Worm (Caenorhabditis elegans) whole organism, young adult: ENCODE data around the gene dct-8.

ENCODE experiments used
- ets-4 ChIP-seq: fragments of 200-800 bp; sonication (Bioruptor generic); optimal IDR thresholded peaks from 2 replicates; lab custom pipeline; 2018; ENCODE audit warnings: mild to moderate bottlenecking, missing genetic modification characterization, missing compliant biosample characterization
- gei-17 ChIP-seq: fragments of 200-800 bp; sonication (Bioruptor generic); optimal IDR thresholded peaks from 2 replicates; lab custom pipeline; 2018; ENCODE audit warnings: mild to moderate bottlenecking, missing genetic modification characterization, missing compliant biosample characterization
- hmg-20 ChIP-seq: fragments of 200-800 bp; sonication (Bioruptor generic); IDR thresholded peaks from 2 replicates; pipeline ENCODE4 v1.3.6; 2022; ENCODE audit warnings: missing genetic modification reagents, missing genetic modification characterization, missing compliant biosample characterization
- lir-1 ChIP-seq: fragments of 200-800 bp; sonication (Bioruptor generic); conservative IDR thresholded peaks from 2 replicates; pipeline ENCODE4 v1.3.6; 2022; ENCODE audit warnings: missing genetic modification reagents, missing genetic modification characterization, missing compliant biosample characterization
- lsy-27 ChIP-seq: sonication (generic microtip); optimal IDR thresholded peaks from 2 replicates; lab custom pipeline; 2017; ENCODE audit warnings: missing genetic modification characterization, mild to moderate bottlenecking, missing compliant biosample characterization, antibody characterized with exemption, missing genotype, borderline replicate concordance; ENCODE audit not compliant: insufficient read depth
- pha-4 ChIP-seq: fragments of 150-350 bp; sonication (generic microtip); optimal IDR thresholded peaks from 2 replicates; lab custom pipeline; 2014; ENCODE audit warnings: missing biosample characterization, missing genetic modification reagents, missing genetic modification characterization
- unc-130 ChIP-seq: sonication (generic microtip); optimal IDR thresholded peaks from 2 replicates; lab custom pipeline; 2016; ENCODE audit warnings: missing genetic modification reagents, missing genetic modification characterization, missing compliant biosample characterization

DNA sequence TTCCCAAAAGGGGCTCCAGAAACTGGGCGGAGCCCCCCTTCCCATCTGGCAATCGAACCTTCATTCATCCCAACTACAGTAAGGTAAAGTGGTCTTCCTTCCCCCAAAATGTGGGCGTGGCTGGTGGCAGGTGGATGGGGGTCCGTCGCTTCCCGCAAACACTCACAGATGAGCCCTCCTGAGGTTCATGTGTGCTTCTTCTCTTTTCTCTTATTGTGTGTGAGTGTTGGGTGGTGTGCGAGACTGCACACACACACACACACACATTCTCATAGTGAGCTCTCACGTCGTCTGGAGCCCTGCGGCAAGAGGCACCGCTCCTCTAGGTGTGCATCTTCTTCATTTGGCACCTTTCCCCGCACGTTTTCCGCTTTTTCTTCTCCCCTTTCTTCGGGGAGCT is 40.3 kb upstream of the dct-8 start:
- TF ChIP-seq lir-1 (GFP tag; lab: Robert Waterston, UW): no peak
- no peak for TF ChIP-seq ets-4
- TF ChIP-seq hmg-20 (GFP tag; lab: Robert Waterston, UW): no peak
- no peak for TF ChIP-seq pha-4 (tag; lab: Kevin White, UChicago)
- TF ChIP-seq lsy-27 (tag; lab: Kevin White, UChicago): no peak
- no peak for TF ChIP-seq gei-17 (GFP tag; lab: Kevin White, UChicago)
- TF ChIP-seq unc-130 (GFP tag; lab: Kevin White, UChicago): no peak
